Worm (Caenorhabditis elegans) whole organism, L4 larva: ENCODE measurements around the gene Y43F8B.3.
A peak's percentile ranks its signal among the peaks of the same experiment; 100 is the strongest.

Experiments used
- F26F4.8 ChIP-seq: fragments of 200-800 bp; sonication (Bioruptor generic); conservative IDR thresholded peaks from 2 replicates; pipeline ENCODE4 v1.3.6; 2022; ENCODE audit warnings: missing genetic modification characterization, missing compliant biosample characterization
- F49E8.2 ChIP-seq: sonication (generic microtip); optimal IDR thresholded peaks from 2 replicates; lab custom pipeline; 2016; ENCODE audit warnings: missing compliant biosample characterization, mild to moderate bottlenecking, missing genetic modification characterization, borderline replicate concordance
- ZK337.2 ChIP-seq: fragments of 200-800 bp; sonication (Bioruptor generic); IDR thresholded peaks from 2 replicates; pipeline ENCODE4 v1.3.6; 2022; ENCODE audit warnings: missing genetic modification reagents, missing genetic modification characterization, missing compliant biosample characterization
- ZK546.5 ChIP-seq, 2 experiments: sonication (generic microtip); optimal IDR thresholded peaks; 2 replicates each; lab custom pipeline; 2017; ENCODE audit warnings: missing biosample characterization in 2 of 2, missing genetic modification characterization in 2 of 2
- aha-1 ChIP-seq: fragments of 150-350 bp; peaks from one replicate; lab custom pipeline; 2014; ENCODE audit warnings: missing biosample characterization, missing genetic modification characterization
- aly-2 ChIP-seq: sonication (generic microtip); optimal IDR thresholded peaks from 2 replicates; lab custom pipeline; 2018; ENCODE audit warnings: missing biosample characterization, missing genetic modification characterization
- ama-1 ChIP-seq: fragments of 150-350 bp; optimal IDR thresholded peaks from 2 replicates; lab custom pipeline; 2014; ENCODE audit warnings: inconsistent platforms, mixed read lengths
- ceh-20 ChIP-seq: fragments of 200-800 bp; sonication (Bioruptor generic); IDR thresholded peaks from 2 replicates; pipeline ENCODE4 v1.3.6; 2022; ENCODE audit warnings: missing genetic modification reagents, missing genetic modification characterization, missing compliant biosample characterization
- ceh-44 ChIP-seq: fragments of 200-800 bp; sonication (Bioruptor generic); IDR thresholded peaks from 2 replicates; pipeline ENCODE4 v1.3.6; 2022; ENCODE audit warnings: missing genetic modification reagents, missing genetic modification characterization, missing compliant biosample characterization
- ceh-62 ChIP-seq: sonication (generic microtip); optimal IDR thresholded peaks from 2 replicates; lab custom pipeline; 2017; ENCODE audit warnings: missing biosample characterization, missing genetic modification characterization
- ces-1 ChIP-seq: fragments of 150-350 bp; sonication (generic microtip); optimal IDR thresholded peaks from 4 replicates; lab custom pipeline; 2014; ENCODE audit warnings: missing biosample characterization, missing genetic modification reagents, missing genetic modification characterization
- cey-2 ChIP-seq: sonication (generic microtip); optimal IDR thresholded peaks from 3 replicates; lab custom pipeline; 2017; ENCODE audit warnings: missing genetic modification characterization, mild to moderate bottlenecking, missing compliant biosample characterization, antibody characterized with exemption, borderline replicate concordance; ENCODE audit not compliant: insufficient read depth
- ctbp-1 ChIP-seq: fragments of 200-800 bp; sonication (Bioruptor generic); IDR thresholded peaks from 2 replicates; pipeline ENCODE4 v1.3.6; 2022; ENCODE audit warnings: missing genetic modification reagents, missing genetic modification characterization, missing compliant biosample characterization
- daf-16 ChIP-seq, 3 experiments: sonication (generic microtip); optimal IDR thresholded peaks; 2 replicates each; lab custom pipeline; 2016 to 2017; ENCODE audit warnings: missing genetic modification characterization in 3 of 3, missing genetic modification reagents in 3 of 3, mild to moderate bottlenecking in 2 of 3, missing compliant biosample characterization in 2 of 3, missing biosample characterization in 1 of 3, moderate library complexity in 1 of 3
- daf-8 ChIP-seq: fragments of 200-800 bp; sonication (Bioruptor generic); IDR thresholded peaks from 2 replicates; pipeline ENCODE4 v1.3.6; 2022; ENCODE audit warnings: missing genetic modification characterization, missing compliant biosample characterization
- dmd-8 ChIP-seq: fragments of 200-800 bp; sonication (Bioruptor generic); IDR thresholded peaks from 2 replicates; pipeline ENCODE4 v1.3.6; 2022; ENCODE audit warnings: missing genetic modification characterization, missing compliant biosample characterization
- duxl-1 ChIP-seq: sonication (generic microtip); optimal IDR thresholded peaks from 2 replicates; lab custom pipeline; 2016; ENCODE audit warnings: mild to moderate bottlenecking, missing genetic modification characterization, moderate library complexity, missing compliant biosample characterization; ENCODE audit not compliant: poor library complexity
- egl-27 ChIP-seq: sonication (generic microtip); optimal IDR thresholded peaks from 3 replicates; lab custom pipeline; 2017; ENCODE audit warnings: missing biosample characterization, missing genetic modification reagents, missing genetic modification characterization
- fkh-10 ChIP-seq: fragments of 150-350 bp; optimal IDR thresholded peaks from 2 replicates; lab custom pipeline; 2014; ENCODE audit warnings: missing biosample characterization, missing genetic modification reagents, missing genetic modification characterization
- hif-1 ChIP-seq, 2 experiments: sonication (generic microtip); optimal IDR thresholded peaks; 2 replicates each; lab custom pipeline; 2016 to 2017; ENCODE audit warnings: missing compliant biosample characterization in 2 of 2, missing genetic modification characterization in 2 of 2, missing genetic modification reagents in 2 of 2, missing genotype in 2 of 2, mild to moderate bottlenecking in 1 of 2
- hmg-1.1 ChIP-seq: fragments of 200-800 bp; sonication (Bioruptor generic); IDR thresholded peaks from 2 replicates; pipeline ENCODE4 v1.3.6; 2022; ENCODE audit warnings: missing genetic modification reagents, missing genetic modification characterization, missing compliant biosample characterization
- lim-7 ChIP-seq: fragments of 200-800 bp; sonication (Bioruptor generic); IDR thresholded peaks from 2 replicates; pipeline ENCODE4 v1.3.6; 2022; ENCODE audit warnings: missing genetic modification characterization, missing compliant biosample characterization
- lin-13 ChIP-seq: fragments of 150-350 bp; optimal IDR thresholded peaks from 2 replicates; lab custom pipeline; 2014; ENCODE audit warnings: missing biosample characterization, missing genetic modification reagents, missing genetic modification characterization
- lin-29 ChIP-seq: fragments of 200-800 bp; sonication (Bioruptor generic); IDR thresholded peaks from 2 replicates; pipeline ENCODE4 v1.3.6; 2022; ENCODE audit warnings: missing genetic modification reagents, missing genetic modification characterization, missing compliant biosample characterization
- lin-38 ChIP-seq: fragments of 200-800 bp; sonication (Bioruptor generic); IDR thresholded peaks from 2 replicates; pipeline ENCODE4 v1.3.6; 2022; ENCODE audit warnings: missing genetic modification reagents, missing genetic modification characterization, missing compliant biosample characterization
- lin-39 ChIP-seq: fragments of 150-350 bp; optimal IDR thresholded peaks from 2 replicates; lab custom pipeline; 2014; ENCODE audit warnings: missing biosample characterization, missing genetic modification reagents, missing genetic modification characterization
- lsy-2 ChIP-seq, 2 experiments: fragments of 150-350 bp in 1 of 2; sonication (generic microtip) in 1 of 2; optimal IDR thresholded peaks; 2 replicates each; lab custom pipeline; 2014 to 2017; ENCODE audit warnings: missing biosample characterization in 2 of 2, missing genetic modification characterization in 2 of 2
- mdl-1 ChIP-seq, 2 experiments: fragments of 150-350 bp in 1 of 2; sonication (generic microtip) in 1 of 2; optimal IDR thresholded peaks; 2 replicates each; lab custom pipeline; 2014 to 2017; ENCODE audit warnings: missing biosample characterization in 2 of 2, missing genetic modification characterization in 2 of 2
- mdt-29 ChIP-seq: fragments of 200-800 bp; sonication (Bioruptor generic); IDR thresholded peaks from 2 replicates; pipeline ENCODE4 v1.3.6; 2022; ENCODE audit warnings: missing genetic modification reagents, missing genetic modification characterization, missing compliant biosample characterization
- mep-1 ChIP-seq: fragments of 150-350 bp; sonication (generic microtip); optimal IDR thresholded peaks from 3 replicates; lab custom pipeline; 2014; ENCODE audit warnings: missing biosample characterization, missing genetic modification characterization
- mxl-2 ChIP-seq: fragments of 200-800 bp; sonication (Bioruptor generic); conservative IDR thresholded peaks from 2 replicates; pipeline ENCODE4 v1.3.6; 2022; ENCODE audit warnings: missing genetic modification reagents, missing genetic modification characterization, missing compliant biosample characterization
- mxl-3 ChIP-seq: fragments of 200-800 bp; sonication (Bioruptor generic); optimal IDR thresholded peaks from 2 replicates; lab custom pipeline; 2018; ENCODE audit warnings: mild to moderate bottlenecking, missing genetic modification characterization, missing compliant biosample characterization
- nhr-77 ChIP-seq: fragments of 150-350 bp; optimal IDR thresholded peaks from 2 replicates; lab custom pipeline; 2014; ENCODE audit warnings: missing biosample characterization, missing genetic modification characterization
- php-3 ChIP-seq: fragments of 200-800 bp; sonication (Bioruptor generic); IDR thresholded peaks from 2 replicates; pipeline ENCODE4 v1.3.6; 2022; ENCODE audit warnings: missing genetic modification reagents, missing genetic modification characterization, missing compliant biosample characterization
- pqm-1 ChIP-seq: sonication (generic microtip); optimal IDR thresholded peaks from 2 replicates; lab custom pipeline; 2017; ENCODE audit warnings: missing biosample characterization, missing genetic modification characterization
- tag-97 ChIP-seq: fragments of 200-800 bp; sonication (Bioruptor generic); IDR thresholded peaks from 2 replicates; pipeline ENCODE4 v1.3.6; 2022; ENCODE audit warnings: missing genetic modification characterization, missing compliant biosample characterization
- tra-1 ChIP-seq: fragments of 200-800 bp; sonication (Bioruptor generic); IDR thresholded peaks from 2 replicates; pipeline ENCODE4 v1.3.6; 2022; ENCODE audit warnings: missing genetic modification reagents, missing genetic modification characterization, missing compliant biosample characterization
- unc-62 ChIP-seq, 3 experiments: fragments of 150-350 bp in 1 of 3; sonication (generic microtip); optimal IDR thresholded peaks in 2 of 3; peaks in 1 of 3; 1 replicate in 1 of 3; 2 replicates in 2 of 3; lab custom pipeline; 2014 to 2017; ENCODE audit warnings: missing biosample characterization in 3 of 3, missing genetic modification characterization in 3 of 3, missing genetic modification reagents in 3 of 3, missing genotype in 1 of 3
- vab-7 ChIP-seq: fragments of 200-800 bp; sonication (Bioruptor generic); IDR thresholded peaks from 2 replicates; pipeline ENCODE4 v1.3.6; 2022; ENCODE audit warnings: missing genetic modification reagents, missing genetic modification characterization, missing compliant biosample characterization
- zfp-2 ChIP-seq: sonication (generic microtip); optimal IDR thresholded peaks from 2 replicates; lab custom pipeline; 2016; ENCODE audit warnings: mild to moderate bottlenecking, missing genetic modification characterization, missing compliant biosample characterization
- zfp-3 ChIP-seq: fragments of 200-800 bp; sonication (Bioruptor generic); conservative IDR thresholded peaks from 2 replicates; pipeline ENCODE4 v1.3.6; 2022; ENCODE audit warnings: missing genetic modification reagents, missing genetic modification characterization, missing compliant biosample characterization
- ztf-7 ChIP-seq: fragments of 150-350 bp; optimal IDR thresholded peaks from 2 replicates; lab custom pipeline; 2014; ENCODE audit warnings: missing biosample characterization, missing genetic modification characterization

Gene Y43F8B.3

ce11 chrV:19520130-19520529, 17.2 kb downstream of the Y43F8B.3 start (continued):
- no peak for TF ChIP-seq egl-27 (tag; lab: Kevin White, UChicago)
- no peak for TF ChIP-seq F49E8.2 (tag; lab: Kevin White, UChicago)
- TF ChIP-seq tra-1 (GFP tag; lab: Robert Waterston, UW), result 0 out of 2 replicates have a peak, but pooled peaks have one; percentile 23
- no peak for TF ChIP-seq lin-13
- no peak for TF ChIP-seq lin-39 (tag; lab: Kevin White, UChicago)
- no peak for TF ChIP-seq zfp-2 (tag; lab: Kevin White, UChicago)
- TF ChIP-seq tag-97, result no peak
- no peak for TF ChIP-seq aha-1 (tag; lab: Kevin White, UChicago)
- peak; percentile 82; the same call in 1 of the 2 replicates for TF ChIP-seq dmd-8 (GFP tag; lab: Robert Waterston, UW)
- no peak for TF ChIP-seq daf-16 (GFP tag; optimal IDR thresholded peaks at IDR 0.05; lab: Kevin White, UChicago)
- peak; percentile 10 for TF ChIP-seq daf-16 (tag; optimal IDR thresholded peaks at IDR 0.05; lab: Kevin White, UChicago)
- peak; percentile 41 for TF ChIP-seq mxl-3 (GFP tag; lab: Kevin White, UChicago)
- no peak for TF ChIP-seq ces-1 (GFP tag; lab: Kevin White, UChicago)
- no peak for TF ChIP-seq ceh-62 (tag; lab: Kevin White, UChicago)
- TF ChIP-seq, all 104 proteins: peak for 24

ce11 chrV:19520597-19521322, 17.9 kb downstream of the Y43F8B.3 start:
- TF ChIP-seq ztf-7 (tag; lab: Kevin White, UChicago) (no peak), nhr-77 (no peak), ZK546.5 (tag; optimal IDR thresholded peaks at IDR 0.05; lab: Kevin White, UChicago) (no peak), duxl-1 (tag; lab: Kevin White, UChicago) (no peak), lsy-2 (tag; optimal IDR thresholded peaks at IDR 0.05; lab: Kevin White, UChicago) (peak in 1 of 2 experiments; percentile 7), mxl-3 (GFP tag; lab: Kevin White, UChicago) (no peak), ZK337.2 (GFP tag; lab: Robert Waterston, UW) (no peak), ceh-44 (no peak), aha-1 (tag; lab: Kevin White, UChicago) (peak; percentile 97), F26F4.8 (GFP tag; lab: Robert Waterston, UW) (no peak), ama-1 (peak; percentile 3), mdt-29 (no peak), lin-29 (GFP tag; lab: Robert Waterston, UW) (no peak), php-3 (GFP tag; lab: Robert Waterston, UW) (no peak), cey-2 (tag; lab: Kevin White, UChicago) (no peak), daf-8 (no peak), mxl-2 (no peak), mep-1 (tag; lab: Kevin White, UChicago) (peak; percentile 4)

DNA sequence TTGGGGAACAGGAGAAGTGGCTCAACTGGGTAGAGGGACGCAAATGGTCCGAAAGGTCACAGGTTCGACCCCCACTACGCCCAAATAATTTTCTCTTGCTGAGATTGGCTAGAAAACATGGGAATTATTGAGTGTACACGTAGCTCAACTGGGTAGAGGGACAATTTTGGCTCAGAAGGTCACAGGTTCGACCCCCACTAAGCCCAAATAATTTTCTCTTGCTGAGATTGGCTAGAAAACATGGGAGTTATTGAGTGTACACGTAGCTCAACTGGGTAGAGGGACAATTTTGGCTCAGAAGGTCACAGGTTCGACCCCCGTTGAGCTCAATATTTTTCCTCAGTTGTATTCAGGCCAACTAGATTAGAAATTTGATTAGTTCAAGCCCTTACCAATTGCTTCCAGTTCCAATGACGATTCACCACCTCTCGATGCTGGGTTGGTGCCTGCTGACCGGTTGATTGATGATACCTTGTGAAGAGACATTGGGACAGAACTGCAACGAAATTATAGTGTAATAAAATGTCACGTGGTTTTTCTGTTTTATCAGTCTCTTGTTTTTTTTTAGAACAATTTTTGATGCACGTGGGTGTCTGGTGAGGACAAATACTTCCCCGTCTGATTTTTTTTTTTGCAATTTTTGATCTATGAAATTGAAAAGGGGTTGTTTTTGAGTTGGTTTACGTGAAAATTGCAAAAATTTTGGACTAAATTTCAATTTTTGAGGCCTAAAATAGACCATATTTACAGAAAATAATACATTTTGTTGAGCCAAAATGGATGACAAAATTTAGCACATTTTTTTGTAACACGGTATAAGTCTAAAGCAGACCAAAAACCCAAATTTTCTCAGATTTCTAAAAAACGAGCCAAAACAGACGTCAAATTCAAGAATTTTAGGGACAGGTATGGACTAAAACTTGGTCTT, 18.7 kb downstream of the Y43F8B.3 start:
- TF ChIP-seq lin-13 (no peak), mdl-1 (tag; optimal IDR thresholded peaks at IDR 0.05; lab: Kevin White, UChicago) (peak; percentile 46 to 76), cey-2 (tag; lab: Kevin White, UChicago) (no peak), hmg-1.1 (GFP tag; lab: Robert Waterston, UW) (peak; percentile 45; the same call in 1 of the 2 replicates), daf-16 (GFP tag; optimal IDR thresholded peaks at IDR 0.05; lab: Kevin White, UChicago) (no peak), daf-16 (tag; optimal IDR thresholded peaks at IDR 0.05; lab: Kevin White, UChicago) (peak; percentile 23), unc-62 (GFP tag; optimal IDR thresholded peaks at IDR 0.05 in 1 of 2; lab: Kevin White, UChicago) (peak in 1 of 2 experiments; percentile 93), unc-62 (tag; optimal IDR thresholded peaks at IDR 0.05; lab: Kevin White, UChicago) (no peak), hif-1 (tag; optimal IDR thresholded peaks at IDR 0.05; lab: Kevin White, UChicago) (peak in 1 of 2 experiments; percentile 57), ceh-20 (GFP tag; lab: Robert Waterston, UW) (peak; percentile 70), aly-2 (tag; lab: Kevin White, UChicago) (no peak), ama-1 (no peak), zfp-3 (GFP tag; lab: Robert Waterston, UW) (0 out of 2 replicates have a peak, but pooled peaks have one; percentile 56), pqm-1 (tag; lab: Kevin White, UChicago) (no peak), fkh-10 (GFP tag; lab: Kevin White, UChicago) (no peak), ctbp-1 (GFP tag; lab: Robert Waterston, UW) (0 out of 2 replicates have a peak, but pooled peaks have one; percentile 45), lim-7 (GFP tag; lab: Robert Waterston, UW) (0 out of 2 replicates have a peak, but pooled peaks have one; percentile 40), vab-7 (GFP tag; lab: Robert Waterston, UW) (0 out of 2 replicates have a peak, but pooled peaks have one; percentile 4), lin-38 (GFP tag; lab: Robert Waterston, UW) (peak; percentile 64)
